Fruit fly (Drosophila melanogaster) whole organism: ENCODE measurements around the gene CG10984.

ENCODE experiments used
- CG8478 ChIP-seq: fragments of >200 bp; optimal IDR thresholded peaks from 2 replicates; lab custom pipeline; 2018; ENCODE audit warnings: inconsistent platforms
- pan ChIP-seq: fragments of >200 bp; optimal IDR thresholded peaks from 2 replicates; lab custom pipeline; 2017
- psq ChIP-seq: fragments of >200 bp; optimal IDR thresholded peaks from 2 replicates; lab custom pipeline; 2017
- usp ChIP-seq: fragments of >200 bp; optimal IDR thresholded peaks from 2 replicates; lab custom pipeline; 2017; ENCODE audit warnings: missing biosample characterization, missing genetic modification characterization, mixed read lengths

DNA sequence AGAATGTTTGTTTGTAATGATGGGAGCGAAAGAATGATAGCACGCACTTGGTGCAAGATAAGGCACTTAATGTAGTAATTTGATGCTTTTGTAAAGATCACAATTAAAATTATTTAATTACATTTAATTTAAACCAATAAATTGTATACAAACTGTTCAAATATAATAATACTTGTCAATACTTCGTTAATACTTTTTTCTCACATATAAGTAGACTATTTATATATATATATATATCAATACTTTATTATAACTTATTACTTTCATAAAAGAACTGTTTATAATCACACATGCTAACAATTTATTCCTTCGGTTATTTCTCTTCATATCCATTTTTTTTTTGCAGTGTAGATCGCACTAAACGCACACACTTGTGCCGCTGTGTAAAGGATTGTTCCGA, 32.3 kb upstream of the CG10984 start:
- no peak for TF ChIP-seq pan (lab: Kevin White, UChicago)
- TF ChIP-seq psq (lab: Kevin White, UChicago), result no peak
- TF ChIP-seq usp (GFP tag; lab: Kevin White, UChicago), result no peak
- TF ChIP-seq CG8478, result no peak
